Fruit fly (Drosophila melanogaster) whole organism, adult: ENCODE results near the gene Gpdh1.

Experiments used
- CG11617 ChIP-seq: fragments of 200-800 bp; sonication (Bioruptor generic); optimal IDR thresholded peaks from 2 replicates; lab custom pipeline; 2017; ENCODE audit warnings: mild to moderate bottlenecking, missing biosample characterization, missing genetic modification reagents, missing genetic modification characterization
- CG12768 ChIP-seq: fragments of 200-800 bp; sonication (Bioruptor generic); optimal IDR thresholded peaks from 2 replicates; lab custom pipeline; 2017; ENCODE audit warnings: missing biosample characterization, missing genetic modification characterization, mild to moderate bottlenecking, moderate library complexity, missing genetic modification reagents
- CG14711 ChIP-seq: fragments of 200-800 bp; sonication (Bioruptor generic); optimal IDR thresholded peaks from 2 replicates; lab custom pipeline; 2018; ENCODE audit warnings: missing biosample characterization, mild to moderate bottlenecking, missing genetic modification characterization, moderate library complexity
- CG1620 ChIP-seq: fragments of 200-800 bp; sonication (Bioruptor generic); optimal IDR thresholded peaks from 2 replicates; lab custom pipeline; 2016; ENCODE audit warnings: missing biosample characterization, missing genetic modification characterization
- CG33017 ChIP-seq: fragments of 200-800 bp; sonication (Bioruptor generic); optimal IDR thresholded peaks from 2 replicates; lab custom pipeline; 2018; ENCODE audit warnings: missing biosample characterization, mild to moderate bottlenecking, missing genetic modification characterization, moderate library complexity
- CG5204 ChIP-seq: fragments of 200-800 bp; sonication (Bioruptor generic); optimal IDR thresholded peaks from 2 replicates; lab custom pipeline; 2016; ENCODE audit warnings: missing biosample characterization, missing genetic modification characterization
- CG7045 ChIP-seq: fragments of 200-800 bp; sonication (Bioruptor generic); optimal IDR thresholded peaks from 2 replicates; lab custom pipeline; 2017; ENCODE audit warnings: missing biosample characterization, mild to moderate bottlenecking, missing genetic modification characterization
- CG7101 ChIP-seq: fragments of 200-800 bp; sonication (Bioruptor generic); optimal IDR thresholded peaks from 2 replicates; lab custom pipeline; 2018; ENCODE audit warnings: missing biosample characterization, mild to moderate bottlenecking, missing genetic modification characterization, moderate library complexity
- Clk ChIP-seq: fragments of 200-800 bp; sonication (Bioruptor generic); optimal IDR thresholded peaks from 2 replicates; lab custom pipeline; 2017; ENCODE audit warnings: missing biosample characterization, missing genetic modification characterization
- Crg-1 ChIP-seq: fragments of 200-800 bp; sonication (Bioruptor generic); optimal IDR thresholded peaks from 2 replicates; lab custom pipeline; 2016; ENCODE audit warnings: missing biosample characterization, missing genetic modification characterization
- Hr96 ChIP-seq: fragments of 200-800 bp; sonication (Bioruptor generic); optimal IDR thresholded peaks from 2 replicates; lab custom pipeline; 2016; ENCODE audit warnings: missing biosample characterization, missing genetic modification characterization
- Mnt ChIP-seq: fragments of 200-800 bp; sonication (Bioruptor generic); optimal IDR thresholded peaks from 2 replicates; lab custom pipeline; 2016; ENCODE audit warnings: missing biosample characterization, mild to moderate bottlenecking, missing genetic modification characterization
- bab1 ChIP-seq: fragments of 200-800 bp; sonication (Bioruptor generic); optimal IDR thresholded peaks from 3 replicates; lab custom pipeline; 2019; ENCODE audit warnings: missing biosample characterization, mild to moderate bottlenecking, missing genetic modification characterization, moderate library complexity
- cic ChIP-seq: fragments of 200-800 bp; sonication (Bioruptor generic); optimal IDR thresholded peaks from 2 replicates; lab custom pipeline; 2017; ENCODE audit warnings: missing biosample characterization, mild to moderate bottlenecking, missing genetic modification characterization, moderate library complexity
- cnc ChIP-seq, 2 experiments: fragments of >200 bp; optimal IDR thresholded peaks; 2 replicates each; lab custom pipeline; 2017
- kay ChIP-seq: fragments of 200-800 bp; sonication (Bioruptor generic); peaks from one replicate; lab custom pipeline; 2016; ENCODE audit warnings: missing biosample characterization, missing genetic modification characterization, borderline replicate concordance
- ovo ChIP-seq: fragments of 200-800 bp; sonication (Bioruptor generic); optimal IDR thresholded peaks from 2 replicates; lab custom pipeline; 2016; ENCODE audit warnings: missing biosample characterization, missing genetic modification characterization
- pad ChIP-seq: fragments of 200-800 bp; sonication (Bioruptor generic); optimal IDR thresholded peaks from 3 replicates; lab custom pipeline; 2017; ENCODE audit warnings: missing biosample characterization, missing genetic modification characterization, mild to moderate bottlenecking, moderate library complexity, missing genetic modification reagents
- tj ChIP-seq: fragments of 200-800 bp; sonication (Bioruptor generic); optimal IDR thresholded peaks from 3 replicates; lab custom pipeline; 2017; ENCODE audit warnings: missing biosample characterization, mild to moderate bottlenecking, missing genetic modification characterization, moderate library complexity
- toe ChIP-seq: fragments of 200-800 bp; sonication (Bioruptor generic); optimal IDR thresholded peaks from 2 replicates; lab custom pipeline; 2016; ENCODE audit warnings: missing biosample characterization, missing genetic modification characterization

The Gpdh1 gene

dm6 chr2L:5977729-5978078 is 34.3 kb downstream of the Gpdh1 start:
- TF ChIP-seq CG7101 (tag; lab: Kevin White, UChicago) (no peak), Clk (GFP tag; lab: Kevin White, UChicago) (no peak), CG33017 (tag; lab: Kevin White, UChicago) (no peak), kay (peak; percentile 91), bab1 (no peak)

dm6 chr2L:5978333-5979054 is 35.1 kb downstream of the Gpdh1 start:
- TF ChIP-seq Mnt (GFP tag; lab: Kevin White, UChicago) (peak; percentile 58), bab1 (no peak), CG7045 (GFP tag; lab: Kevin White, UChicago) (no peak), CG1620 (GFP tag; lab: Kevin White, UChicago) (no peak), CG7101 (tag; lab: Kevin White, UChicago) (no peak), CG33017 (tag; lab: Kevin White, UChicago) (no peak), CG12768 (GFP tag; lab: Kevin White, UChicago) (peak; percentile 70), toe (GFP tag; lab: Kevin White, UChicago) (no peak), tj (no peak), cnc (optimal IDR thresholded peaks at IDR 0.05; lab: Kevin White, UChicago) (no peak), CG11617 (GFP tag; lab: Kevin White, UChicago) (no peak), cic (GFP tag; lab: Kevin White, UChicago) (peak; percentile 40), CG5204 (GFP tag; lab: Kevin White, UChicago) (no peak), kay (no peak), pad (GFP tag; lab: Kevin White, UChicago) (peak; percentile 30), ovo (GFP tag; lab: Kevin White, UChicago) (no peak), Crg-1 (GFP tag; lab: Kevin White, UChicago) (peak; percentile 34), CG14711 (tag; lab: Kevin White, UChicago) (no peak)

- TF ChIP-seq Crg-1 (GFP tag; lab: Kevin White, UChicago) (peak; percentile 17), kay (no peak)
Observed at dm6 chr2L:5979055-5979399, 35.6 kb downstream of the Gpdh1 start.

dm6 chr2L:5979957-5980861 is 36.8 kb downstream of the Gpdh1 start:
- TF ChIP-seq kay (peak; percentile 100), ovo (GFP tag; lab: Kevin White, UChicago) (peak; percentile 88), CG7045 (GFP tag; lab: Kevin White, UChicago) (no peak), toe (GFP tag; lab: Kevin White, UChicago) (no peak), bab1 (peak; percentile 78), cic (GFP tag; lab: Kevin White, UChicago) (peak; percentile 5), cnc (optimal IDR thresholded peaks at IDR 0.05; lab: Kevin White, UChicago) (no peak), tj (peak; percentile 23), CG33017 (tag; lab: Kevin White, UChicago) (peak; percentile 27), CG14711 (tag; lab: Kevin White, UChicago) (peak; percentile 34), Mnt (GFP tag; lab: Kevin White, UChicago) (peak; percentile 68), pad (GFP tag; lab: Kevin White, UChicago) (peak; percentile 91), Clk (GFP tag; lab: Kevin White, UChicago) (no peak), CG1620 (GFP tag; lab: Kevin White, UChicago) (no peak), CG12768 (GFP tag; lab: Kevin White, UChicago) (peak; percentile 76), Crg-1 (GFP tag; lab: Kevin White, UChicago) (peak; percentile 8), CG11617 (GFP tag; lab: Kevin White, UChicago) (no peak), Hr96 (GFP tag; lab: Kevin White, UChicago) (peak; percentile 46), CG7101 (tag; lab: Kevin White, UChicago) (peak; percentile 40)

DNA sequence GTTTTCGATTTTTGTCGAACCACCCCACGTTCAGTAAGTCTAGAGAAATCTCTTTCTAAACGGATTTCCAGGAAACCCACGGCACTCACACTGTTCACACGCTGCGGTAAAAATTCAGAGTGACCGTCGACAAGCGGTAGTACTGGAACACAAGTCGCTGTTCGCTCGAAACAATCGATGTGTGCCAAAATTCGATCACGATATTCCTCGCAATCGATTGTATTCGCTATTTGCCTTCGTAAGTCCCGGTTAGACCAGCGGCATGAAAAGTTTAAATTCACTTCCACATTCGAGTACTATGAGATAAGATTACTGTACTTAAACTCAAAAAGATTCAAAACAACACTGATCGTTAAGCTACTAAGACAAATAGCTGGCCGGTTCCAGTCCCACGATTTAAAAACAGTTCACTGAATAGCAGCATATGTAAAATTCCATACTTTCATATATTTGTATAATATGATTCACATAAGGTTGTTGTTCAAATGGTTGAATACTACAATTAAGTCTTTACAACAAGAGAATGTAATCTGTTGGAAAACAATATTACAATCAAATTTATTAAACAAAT is 37.5 kb downstream of the Gpdh1 start, which contains the start of gene chic:
chic (minus strand) TSS at position 157 of the 571 bp plus-strand sequence.
- TF ChIP-seq CG7101 (tag; lab: Kevin White, UChicago): no peak
- peak; percentile 69 for TF ChIP-seq Mnt (GFP tag; lab: Kevin White, UChicago)
- TF ChIP-seq CG11617 (GFP tag; lab: Kevin White, UChicago): no peak
- peak; percentile 68 for TF ChIP-seq bab1
- TF ChIP-seq CG5204 (GFP tag; lab: Kevin White, UChicago): peak; percentile 70
- no peak for TF ChIP-seq pad (GFP tag; lab: Kevin White, UChicago)
- TF ChIP-seq cic (GFP tag; lab: Kevin White, UChicago): no peak
- TF ChIP-seq CG1620 (GFP tag; lab: Kevin White, UChicago): peak; percentile 72
- peak; percentile 76 for TF ChIP-seq toe (GFP tag; lab: Kevin White, UChicago)
- peak; percentile 35 for TF ChIP-seq CG7045 (GFP tag; lab: Kevin White, UChicago)
- no peak for TF ChIP-seq Crg-1 (GFP tag; lab: Kevin White, UChicago)
- peak; percentile 3 for TF ChIP-seq CG12768 (GFP tag; lab: Kevin White, UChicago)
- no peak for TF ChIP-seq Clk (GFP tag; lab: Kevin White, UChicago)
- peak; percentile 68 for TF ChIP-seq Hr96 (GFP tag; lab: Kevin White, UChicago)
- TF ChIP-seq kay: no peak
- TF ChIP-seq ovo (GFP tag; lab: Kevin White, UChicago): no peak
